Fruit fly (Drosophila melanogaster): ENCODE measurements around the gene Cht7.
A peak's percentile ranks its signal among the peaks of the same experiment; 100 is the strongest.

Cht7 gene

dm6 chr3L:3141411-3141810 is 34.7 kb upstream of the Cht7 start (continued):
- TF ChIP-seq Deaf1 (tag; optimal IDR thresholded peaks at IDR 0.05) (peak; percentile 7), bsh (GFP tag; optimal IDR thresholded peaks at IDR 0.05) (peak in 1 of 2 experiments; percentile 61), zfh1 (GFP tag; IDR thresholded peaks at IDR 0.05) (peak; percentile 9; the same call in 1 of the 3 replicates), sd (tag; optimal IDR thresholded peaks at IDR 0.05) (no peak)

- no peak for TF ChIP-seq CG7745 (tag; optimal IDR thresholded peaks at IDR 0.05)
- no peak for TF ChIP-seq crol (GFP tag; IDR thresholded peaks at IDR 0.05)
- no peak for TF ChIP-seq CG17802 (tag; optimal IDR thresholded peaks at IDR 0.05)
- no peak for TF ChIP-seq rib (GFP tag; IDR thresholded peaks at IDR 0.05)
- TF ChIP-seq ttk (GFP tag; IDR thresholded peaks at IDR 0.05): no peak
- TF ChIP-seq HHEX (GFP tag; optimal IDR thresholded peaks at IDR 0.05): no peak
- TF ChIP-seq klu (GFP tag; IDR thresholded peaks at IDR 0.05): no peak
- TF ChIP-seq CG6254 (GFP tag; optimal IDR thresholded peaks at IDR 0.05): no peak
- TF ChIP-seq gt (GFP tag; IDR thresholded peaks at IDR 0.05): no peak
- no peak for TF ChIP-seq cg (GFP tag; optimal IDR thresholded peaks at IDR 0.05)
- no peak for TF ChIP-seq CG10274 (GFP tag; optimal IDR thresholded peaks at IDR 0.05)
- TF ChIP-seq CG1602 (GFP tag; optimal IDR thresholded peaks at IDR 0.05): no peak
- no peak for TF ChIP-seq MESR4 (GFP tag; optimal IDR thresholded peaks at IDR 0.05)
- TF ChIP-seq CG7357 (GFP tag; IDR thresholded peaks at IDR 0.05): no peak
- TF ChIP-seq Tbp (GFP tag; optimal IDR thresholded peaks at IDR 0.05): no peak
- TF ChIP-seq CG18262 (tag; optimal IDR thresholded peaks at IDR 0.05): peak; percentile 15
- TF ChIP-seq Fer1 (GFP tag; optimal IDR thresholded peaks at IDR 0.05): peak; percentile 27
- no peak for TF ChIP-seq crp (GFP tag; optimal IDR thresholded peaks at IDR 0.05)
- TF ChIP-seq CG31365 (tag; optimal IDR thresholded peaks at IDR 0.05): no peak
- TF ChIP-seq CG6791 (GFP tag; IDR thresholded peaks at IDR 0.05; ENCODE audit: partially characterized antibody): no peak
- TF ChIP-seq CG14965 (GFP tag; optimal IDR thresholded peaks at IDR 0.05; ENCODE audit: borderline replicate concordance): no peak
- peak; percentile 9 for TF ChIP-seq nau (GFP tag; optimal IDR thresholded peaks at IDR 0.05)
- TF ChIP-seq Bdp1 (GFP tag; optimal IDR thresholded peaks at IDR 0.05): no peak
- TF ChIP-seq GATAe (GFP tag; conservative IDR thresholded peaks at IDR 0.05): no peak
- no peak for TF ChIP-seq kni (GFP tag; optimal IDR thresholded peaks at IDR 0.05)
- no peak for TF ChIP-seq YL-1 (GFP tag; optimal IDR thresholded peaks at IDR 0.05)
- no peak for TF ChIP-seq nmo (GFP tag; optimal IDR thresholded peaks at IDR 0.05)
- TF ChIP-seq CG5245 (GFP tag; optimal IDR thresholded peaks at IDR 0.05): no peak
- TF ChIP-seq her (GFP tag; optimal IDR thresholded peaks at IDR 0.05): no peak
- TF ChIP-seq Drgx (GFP tag; IDR thresholded peaks at IDR 0.05): no peak
- TF ChIP-seq sob (GFP tag; IDR thresholded peaks at IDR 0.05): peak; percentile 22; the same call in 1 of the 2 replicates
- TF ChIP-seq dysf (GFP tag; IDR thresholded peaks at IDR 0.05): no peak
- no peak for TF ChIP-seq CG10565 (GFP tag; optimal IDR thresholded peaks at IDR 0.05)
- peak; percentile 7; the same call in 1 of the 2 replicates for TF ChIP-seq CG13287 (GFP tag; IDR thresholded peaks at IDR 0.05; ENCODE audit: partially characterized antibody)
- no peak for TF ChIP-seq CG8290 (GFP tag; optimal IDR thresholded peaks at IDR 0.05)
- TF ChIP-seq CG8290 (tag; optimal IDR thresholded peaks at IDR 0.05): peak in 1 of 2 experiments; percentile 29
- no peak for TF ChIP-seq bcd (GFP tag; optimal IDR thresholded peaks at IDR 0.05)
- TF ChIP-seq mirr (GFP tag; optimal IDR thresholded peaks at IDR 0.05): no peak
- peak; percentile 13 for TF ChIP-seq CG2712 (tag; optimal IDR thresholded peaks at IDR 0.05)
- TF ChIP-seq CG2889 (GFP tag; IDR thresholded peaks at IDR 0.05): no peak
- TF ChIP-seq CG4360 (GFP tag; IDR thresholded peaks at IDR 0.05): no peak
- no peak for TF ChIP-seq gcm2 (GFP tag; optimal IDR thresholded peaks at IDR 0.05)
- no peak for TF ChIP-seq CG8359 (GFP tag; optimal IDR thresholded peaks at IDR 0.05; ENCODE audit: borderline replicate concordance)
- no peak for TF ChIP-seq CG13123 (GFP tag; optimal IDR thresholded peaks at IDR 0.05)
- TF ChIP-seq CG3281 (GFP tag; optimal IDR thresholded peaks at IDR 0.05): peak; percentile 32
- TF ChIP-seq en (GFP tag; optimal IDR thresholded peaks at IDR 0.05): no peak
Observed at dm6 chr3L:3134064-3134545, 27.3 kb upstream of the Cht7 start.

Data from whole organism, embryonic.